Fruit fly (Drosophila melanogaster) whole organism, wandering third instar larva: ENCODE measurements around the gene dpr9.

ENCODE experiments used
- Hnf4 ChIP-seq: fragments of 200-800 bp; sonication (Bioruptor generic); optimal IDR thresholded peaks from 2 replicates; lab custom pipeline; 2016; ENCODE audit warnings: missing biosample characterization, mild to moderate bottlenecking, missing genetic modification characterization
- Hr78 ChIP-seq: fragments of >200 bp; optimal IDR thresholded peaks from 2 replicates; lab custom pipeline; 2017; ENCODE audit warnings: missing biosample characterization, missing genetic modification characterization
- Myc ChIP-seq: fragments of >200 bp; optimal IDR thresholded peaks from 2 replicates; lab custom pipeline; 2017
- OdsH ChIP-seq: fragments of 200-800 bp; sonication (Bioruptor generic); optimal IDR thresholded peaks from 2 replicates; lab custom pipeline; 2016; ENCODE audit warnings: missing biosample characterization, mild to moderate bottlenecking, missing genetic modification characterization
- dl ChIP-seq, 2 experiments: fragments of 175-275, 200-275 bp in 1 of 2; fragments of 200-275 bp in 1 of 2; sonication (Bioruptor generic); optimal IDR thresholded peaks; lab custom pipeline; 2018; ENCODE audit warnings: mild to moderate bottlenecking in 2 of 2, missing biosample characterization in 2 of 2, missing genetic modification characterization in 2 of 2, moderate library complexity in 2 of 2; ENCODE audit not compliant: partially characterized antibody in 2 of 2, insufficient read depth in 1 of 2

DNA sequence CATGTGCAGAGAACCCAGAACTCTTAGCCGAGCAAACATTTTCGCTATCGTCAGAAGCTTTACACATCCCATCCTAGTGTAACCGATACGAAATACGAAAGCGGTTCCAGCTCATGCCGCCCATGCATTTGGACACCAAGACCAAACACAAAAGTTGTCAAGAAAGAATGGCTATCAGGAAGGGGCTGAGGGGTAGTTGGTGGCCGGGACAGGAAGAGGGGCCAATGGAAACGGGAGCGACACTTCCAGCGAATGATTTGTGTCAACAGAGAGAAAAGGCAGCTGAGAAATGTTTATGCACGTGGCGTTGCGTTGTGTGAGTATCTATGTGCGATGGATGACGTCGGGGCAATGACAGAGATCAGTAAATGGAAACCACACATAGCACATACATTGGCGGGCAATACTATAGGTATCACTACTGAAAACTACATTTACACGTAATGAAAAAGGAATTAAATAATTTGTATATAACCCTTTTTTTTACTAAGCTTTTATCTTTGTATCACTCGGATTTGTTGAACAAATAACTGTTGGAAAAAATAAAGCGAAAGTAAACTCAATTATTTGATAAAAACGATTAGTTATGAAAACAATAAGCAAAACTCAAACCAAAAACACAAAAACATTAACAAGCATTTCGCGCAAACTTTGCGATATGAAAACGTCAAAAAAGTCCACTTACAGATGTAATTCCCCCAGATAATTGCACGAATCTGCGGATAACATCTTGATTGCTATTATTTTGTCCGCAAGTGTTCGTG lies 37.6 kb upstream of the dpr9 start:
- TF ChIP-seq Hnf4 (GFP tag; lab: Kevin White, UChicago) (no peak), OdsH (no peak), Myc (no peak), dl (GFP tag; optimal IDR thresholded peaks at IDR 0.05; lab: Kevin White, UChicago; ENCODE audit: insufficient read depth in 1 of 2, partially characterized antibody in 2 of 2) (no peak), Hr78 (GFP tag; lab: Kevin White, UChicago) (no peak)
